Fruit fly (Drosophila melanogaster): Measurements from ENCODE around the gene CG3982.

CG3982 gene

DNA sequence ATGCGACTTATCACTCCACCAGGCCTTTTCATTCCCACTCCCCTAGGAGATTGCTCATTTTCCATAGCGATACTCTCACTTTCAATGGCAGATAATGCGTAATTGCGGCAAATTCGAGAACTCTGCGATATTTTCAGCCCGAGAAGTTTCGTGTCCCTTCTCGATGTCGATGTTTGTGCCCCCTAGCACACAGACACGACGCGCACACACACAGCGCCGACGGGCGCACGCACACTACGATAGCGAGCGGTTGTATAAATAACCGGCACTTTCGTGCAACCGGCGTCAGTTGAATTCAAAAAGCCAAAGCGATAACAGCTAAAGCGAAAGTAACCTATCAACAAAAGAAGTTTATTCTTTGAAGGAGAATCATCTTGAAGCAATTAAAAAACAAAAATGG, 35.6 kb downstream of the CG3982 start, which contains the start of gene Hsp23 (continued):
- TF ChIP-seq tll (GFP tag; optimal IDR thresholded peaks at IDR 0.05) (no peak), Nf-YB (GFP tag; optimal IDR thresholded peaks at IDR 0.05) (no peak), CG2202 (tag; optimal IDR thresholded peaks at IDR 0.05) (no peak), Hr51 (GFP tag; optimal IDR thresholded peaks at IDR 0.05) (no peak), CG18599 (GFP tag; optimal IDR thresholded peaks at IDR 0.05) (no peak), HLH3B (GFP tag; IDR thresholded peaks at IDR 0.05) (no peak), CG10565 (GFP tag; optimal IDR thresholded peaks at IDR 0.05) (no peak), mld (GFP tag; IDR thresholded peaks at IDR 0.05; ENCODE audit: partially characterized antibody) (0 out of 3 replicates have a peak, but pooled peaks have one; percentile 15), run (tag; optimal IDR thresholded peaks at IDR 0.05) (no peak), CG12659 (GFP tag; optimal IDR thresholded peaks at IDR 0.05) (no peak), CG9609 (GFP tag; optimal IDR thresholded peaks at IDR 0.05) (no peak), CHES-1-like (GFP tag; optimal IDR thresholded peaks at IDR 0.05) (no peak), dati (GFP tag; IDR thresholded peaks at IDR 0.05) (no peak), lola (GFP tag; optimal IDR thresholded peaks at IDR 0.05) (no peak), HLH54F (GFP tag; optimal IDR thresholded peaks at IDR 0.05) (no peak), Rfx (GFP tag; IDR thresholded peaks at IDR 0.05) (peak; percentile 24; the same call in 1 of the 2 replicates), CG33213 (GFP tag; optimal IDR thresholded peaks at IDR 0.05) (no peak), CG1792 (GFP tag; optimal IDR thresholded peaks at IDR 0.05) (no peak), fd3F (GFP tag; optimal IDR thresholded peaks at IDR 0.05) (no peak), BtbVII (GFP tag; optimal IDR thresholded peaks at IDR 0.05) (no peak), CG10274 (GFP tag; optimal IDR thresholded peaks at IDR 0.05) (no peak), CG17385 (GFP tag; optimal IDR thresholded peaks at IDR 0.05) (no peak), CrebB (tag; optimal IDR thresholded peaks at IDR 0.05) (no peak), Dip3 (GFP tag; optimal IDR thresholded peaks at IDR 0.05) (no peak), Usf (GFP tag; optimal IDR thresholded peaks at IDR 0.05) (no peak), CG8765 (GFP tag; IDR thresholded peaks at IDR 0.05) (no peak), D19A (tag; optimal IDR thresholded peaks at IDR 0.05) (peak; percentile 11), ATbp (GFP tag; optimal IDR thresholded peaks at IDR 0.05) (no peak), Hey (tag; optimal IDR thresholded peaks at IDR 0.05) (no peak), Max (GFP tag; optimal IDR thresholded peaks at IDR 0.05) (no peak), CG17612 (GFP tag; IDR thresholded peaks at IDR 0.05) (no peak), CG18619 (GFP tag; optimal IDR thresholded peaks at IDR 0.05) (no peak), Neu2 (GFP tag; optimal IDR thresholded peaks at IDR 0.05; ENCODE audit: borderline replicate concordance) (no peak), CG5953 (GFP tag; IDR thresholded peaks at IDR 0.05) (no peak), CG10462 (GFP tag; optimal IDR thresholded peaks at IDR 0.05) (no peak), sug (tag; optimal IDR thresholded peaks at IDR 0.05) (no peak), Hmr (GFP tag; optimal IDR thresholded peaks at IDR 0.05) (no peak), Blimp-1 (GFP tag; optimal IDR thresholded peaks at IDR 0.05) (peak; percentile 68), ci (GFP tag; IDR thresholded peaks at IDR 0.05) (0 out of 3 replicates have a peak, but pooled peaks have one; percentile 10), ac (GFP tag; optimal IDR thresholded peaks at IDR 0.05) (no peak), ranshi (GFP tag; IDR thresholded peaks at IDR 0.05) (no peak), Pdp1 (GFP tag; optimal IDR thresholded peaks at IDR 0.05) (peak in 1 of 2 experiments; percentile 40), CG13287 (GFP tag; IDR thresholded peaks at IDR 0.05; ENCODE audit: partially characterized antibody) (peak; percentile 51; the same call in 1 of the 2 replicates), Hsf (GFP tag; optimal IDR thresholded peaks at IDR 0.05) (no peak), mirr (GFP tag; optimal IDR thresholded peaks at IDR 0.05) (no peak), hkb (optimal IDR thresholded peaks at IDR 0.05) (no peak), hkb (GFP tag; IDR thresholded peaks at IDR 0.05) (no peak), Fer2 (tag; optimal IDR thresholded peaks at IDR 0.05) (no peak), Abd-B (GFP tag; optimal IDR thresholded peaks at IDR 0.05) (no peak), slou (GFP tag; optimal IDR thresholded peaks at IDR 0.05) (no peak)

All from whole organism, embryonic.